Worm (Caenorhabditis elegans) whole organism, midembryonic: ENCODE measurements around the gene gana-1.

Experiments
- flt-1 ChIP-seq: fragments of 200-800 bp; sonication (Bioruptor generic); IDR thresholded peaks from 2 replicates; pipeline ENCODE4 v1.3.6; 2022; ENCODE audit warnings: missing genetic modification characterization, missing compliant biosample characterization
- ref-1 ChIP-seq: fragments of 200-800 bp; sonication (Bioruptor generic); conservative IDR thresholded peaks from 2 replicates; pipeline ENCODE4 v1.3.6; 2022; ENCODE audit warnings: missing genetic modification reagents, missing genetic modification characterization, missing compliant biosample characterization
- ztf-29 ChIP-seq: fragments of 200-800 bp; sonication (Bioruptor generic); IDR thresholded peaks from 2 replicates; pipeline ENCODE4 v1.3.6; 2022; ENCODE audit warnings: missing genetic modification reagents, missing genetic modification characterization, missing compliant biosample characterization

ce11 chrV:12098123-12098522 lies 11.1 kb downstream of the gana-1 start, which contains the start of gene nhr-209:
- TF ChIP-seq ref-1 (no peak), ztf-29 (GFP tag; lab: Robert Waterston, UW) (no peak), flt-1 (GFP tag; lab: Robert Waterston, UW) (no peak)
